Worm (Caenorhabditis elegans): ENCODE results near the gene W06H8.6.

Gene W06H8.6

DNA sequence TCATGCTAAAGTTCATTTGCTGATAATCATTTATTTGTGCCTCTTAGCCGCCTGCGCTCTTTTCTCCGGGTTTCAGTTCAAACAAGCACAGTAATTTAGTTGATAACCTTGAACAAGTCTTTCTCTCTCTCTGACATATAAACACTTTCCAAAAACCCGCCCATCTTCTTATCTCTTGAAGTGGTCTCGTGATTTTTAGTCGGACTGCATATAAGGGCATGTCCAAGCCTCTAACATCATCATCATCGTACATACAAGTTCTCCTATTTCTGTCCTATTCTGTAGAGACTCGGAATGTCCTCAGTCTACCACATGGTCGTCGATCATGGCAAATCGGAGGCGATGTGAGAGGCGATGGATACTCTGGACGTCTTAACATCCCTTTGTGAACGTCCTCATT lies 49.4 kb upstream of the W06H8.6 start, which contains the start of gene F31F7.1 (continued):
- TF ChIP-seq sea-2 (GFP tag; IDR thresholded peaks at IDR 0.05) (no peak), sptf-2 (GFP tag; optimal IDR thresholded peaks at IDR 0.05) (no peak)

DNA sequence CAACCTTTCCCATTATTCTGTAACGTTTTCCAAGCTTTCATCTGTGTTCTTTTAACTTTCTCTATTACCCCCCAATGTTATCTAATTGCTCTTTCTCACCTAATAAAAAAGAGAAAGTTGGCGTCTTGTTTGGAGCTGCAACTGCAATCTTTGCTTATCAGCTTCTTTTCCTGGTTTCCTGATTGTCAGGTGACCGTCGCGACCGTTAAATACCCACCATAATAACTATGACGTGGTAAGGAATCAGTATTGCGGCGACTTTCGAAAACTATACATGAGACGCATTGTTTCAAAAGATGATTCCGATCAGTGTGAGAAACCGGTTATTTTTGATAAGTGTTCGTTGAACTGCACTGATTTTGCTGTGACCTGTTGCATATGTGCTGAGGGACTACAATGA lies 48.4 kb upstream of the W06H8.6 start:
- TF ChIP-seq C17E4.6 (GFP tag; IDR thresholded peaks at IDR 0.05), result no peak
- TF ChIP-seq nhr-80 (tag; optimal IDR thresholded peaks at IDR 0.05), result peak; percentile 93
- no peak for TF ChIP-seq F22D6.2 (tag; optimal IDR thresholded peaks at IDR 0.05)
- no peak for TF ChIP-seq cebp-1 (GFP tag; IDR thresholded peaks at IDR 0.05)
- TF ChIP-seq cebp-1 (tag; optimal IDR thresholded peaks at IDR 0.05), result peak; percentile 57
- no peak for TF ChIP-seq Y79H2A.3 (GFP tag; conservative IDR thresholded peaks at IDR 0.05)
- no peak for TF ChIP-seq lsl-1 (GFP tag; optimal IDR thresholded peaks at IDR 0.05)
- TF ChIP-seq nhr-90 (tag; optimal IDR thresholded peaks at IDR 0.05), result peak; percentile 34
- no peak for TF ChIP-seq ztf-6 (GFP tag; IDR thresholded peaks at IDR 0.05)
- TF ChIP-seq ztf-28 (GFP tag; IDR thresholded peaks at IDR 0.05), result no peak
- TF ChIP-seq let-607 (tag; optimal IDR thresholded peaks at IDR 0.05), result peak in 1 of 2 experiments; percentile 17
- TF ChIP-seq lin-35 (GFP tag; optimal IDR thresholded peaks at IDR 0.05), result no peak
- no peak for TF ChIP-seq F37B4.10 (GFP tag; IDR thresholded peaks at IDR 0.05)
- TF ChIP-seq ets-4 (GFP tag; optimal IDR thresholded peaks at IDR 0.05), result peak; percentile 63
- no peak for TF ChIP-seq ztf-3 (GFP tag; optimal IDR thresholded peaks at IDR 0.05)
- TF ChIP-seq hlh-12 (tag; optimal IDR thresholded peaks at IDR 0.05), result no peak
- no peak for TF ChIP-seq zfh-2 (GFP tag; conservative IDR thresholded peaks at IDR 0.05)
- TF ChIP-seq F52B5.7 (tag; optimal IDR thresholded peaks at IDR 0.05), result no peak
- TF ChIP-seq dox-1 (GFP tag; IDR thresholded peaks at IDR 0.05), result peak; percentile 54; the same call in 1 of the 2 replicates
- peak; percentile 49 for TF ChIP-seq ztf-22 (GFP tag; optimal IDR thresholded peaks at IDR 0.05)
- no peak for TF ChIP-seq Y56A3A.18 (GFP tag; IDR thresholded peaks at IDR 0.05)
- no peak for TF ChIP-seq ccch-3 (GFP tag; optimal IDR thresholded peaks at IDR 0.05)
- peak; percentile 37 for TF ChIP-seq atf-7 (tag; optimal IDR thresholded peaks at IDR 0.05)
- TF ChIP-seq aptf-2 (GFP tag; conservative IDR thresholded peaks at IDR 0.05), result no peak
- TF ChIP-seq tbp1 (GFP tag; optimal IDR thresholded peaks at IDR 0.05), result peak; percentile 24
- TF ChIP-seq nfyb-1 (GFP tag; IDR thresholded peaks at IDR 0.05), result peak; percentile 49; the same call in 1 of the 2 replicates
- TF ChIP-seq T26A5.8 (tag; optimal IDR thresholded peaks at IDR 0.05), result no peak
- TF ChIP-seq ekl-4 (GFP tag; IDR thresholded peaks at IDR 0.05), result no peak
- no peak for TF ChIP-seq ztf-25 (GFP tag; IDR thresholded peaks at IDR 0.05)
- no peak for TF ChIP-seq fkh-3 (tag; optimal IDR thresholded peaks at IDR 0.05)
- TF ChIP-seq hmg-1.2 (GFP tag; IDR thresholded peaks at IDR 0.05), result 0 out of 2 replicates have a peak, but pooled peaks have one; percentile 14
- TF ChIP-seq repo-1 (tag; optimal IDR thresholded peaks at IDR 0.05), result no peak

DNA sequence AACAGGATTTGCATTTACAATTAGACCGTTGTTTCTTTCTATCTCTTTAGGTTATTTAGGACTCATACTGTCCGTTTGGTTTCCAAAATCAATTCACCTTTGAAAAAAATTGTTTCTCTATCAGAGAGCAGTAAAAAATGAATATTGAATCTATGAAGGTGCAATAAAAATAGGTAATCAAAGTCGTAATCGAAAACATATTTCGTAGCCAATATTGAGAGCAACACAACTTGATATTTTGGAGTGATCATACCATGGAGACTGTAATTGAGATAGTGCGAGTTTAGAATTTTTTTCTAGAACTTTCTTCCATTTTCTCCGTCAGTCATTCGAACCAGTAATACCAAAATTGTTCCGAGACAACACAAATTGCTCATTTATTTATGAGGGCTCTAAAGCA lies 43.7 kb upstream of the W06H8.6 start, which contains the start of gene F31F7.2:
Gene F31F7.2, plus strand, starts transcription at position 301 of the 400 bp plus-strand sequence.
- TF ChIP-seq ceh-91 (GFP tag; IDR thresholded peaks at IDR 0.05) (no peak), ztf-28 (GFP tag; IDR thresholded peaks at IDR 0.05) (no peak), sea-2 (GFP tag; IDR thresholded peaks at IDR 0.05) (no peak), K11D2.4 (GFP tag; IDR thresholded peaks at IDR 0.05) (no peak), lsy-27 (tag; optimal IDR thresholded peaks at IDR 0.05; ENCODE audit: borderline replicate concordance, insufficient read depth) (no peak), lin-35 (GFP tag; optimal IDR thresholded peaks at IDR 0.05) (no peak), pha-4 (tag; optimal IDR thresholded peaks at IDR 0.05) (no peak), pbrm-1 (GFP tag; IDR thresholded peaks at IDR 0.05) (no peak), nhr-120 (GFP tag; IDR thresholded peaks at IDR 0.05) (no peak), rec-8 (tag; optimal IDR thresholded peaks at IDR 0.05) (no peak)

Measured in whole organism, young adult.